Worm (Caenorhabditis elegans) whole organism, mixed stage, embryonic: ENCODE measurements around the gene unc-84.

ENCODE experiments used
- M03D4.4 ChIP-seq: sonication (generic microtip); optimal IDR thresholded peaks from 2 replicates; lab custom pipeline; 2017; ENCODE audit warnings: mild to moderate bottlenecking, missing genetic modification characterization, missing compliant biosample characterization
- blmp-1 ChIP-seq: fragments of 150-350 bp; optimal IDR thresholded peaks from 2 replicates; lab custom pipeline; 2014; ENCODE audit warnings: missing biosample characterization, missing genetic modification characterization
- ceh-39 ChIP-seq: fragments of 150-350 bp; optimal IDR thresholded peaks from 2 replicates; lab custom pipeline; 2014; ENCODE audit warnings: missing biosample characterization, missing genetic modification characterization
- ceh-43 ChIP-seq: fragments of 200-800 bp; sonication (Bioruptor generic); optimal IDR thresholded peaks from 2 replicates; lab custom pipeline; 2018; ENCODE audit warnings: mild to moderate bottlenecking, missing genetic modification characterization, moderate library complexity, missing compliant biosample characterization
- ceh-83 ChIP-seq: fragments of 200-800 bp; sonication (Bioruptor generic); optimal IDR thresholded peaks from 2 replicates; lab custom pipeline; 2018; ENCODE audit warnings: mild to moderate bottlenecking, missing genetic modification characterization, missing compliant biosample characterization
- ces-1 ChIP-seq: fragments of 150-350 bp; optimal IDR thresholded peaks from 2 replicates; lab custom pipeline; 2014; ENCODE audit warnings: missing biosample characterization, missing genetic modification reagents, missing genetic modification characterization
- drap-1 ChIP-seq: fragments of 200-800 bp; sonication (Bioruptor generic); optimal IDR thresholded peaks from 3 replicates; lab custom pipeline; 2018; ENCODE audit warnings: mild to moderate bottlenecking, missing genetic modification characterization, missing compliant biosample characterization
- elt-1 ChIP-seq: sonication (generic microtip); optimal IDR thresholded peaks from 2 replicates; lab custom pipeline; 2017; ENCODE audit warnings: missing genetic modification characterization, mild to moderate bottlenecking, missing compliant biosample characterization, antibody characterized with exemption, moderate library complexity, borderline replicate concordance; ENCODE audit not compliant: insufficient read depth
- elt-3 ChIP-seq: fragments of 150-350 bp; optimal IDR thresholded peaks from 2 replicates; lab custom pipeline; 2014; ENCODE audit warnings: missing biosample characterization, missing genetic modification characterization
- flh-1 ChIP-seq: fragments of 200-800 bp; sonication (Bioruptor generic); optimal IDR thresholded peaks from 2 replicates; lab custom pipeline; 2018; ENCODE audit warnings: mild to moderate bottlenecking, missing genetic modification characterization, moderate library complexity, missing compliant biosample characterization
- ham-2 ChIP-seq: fragments of 200-800 bp; sonication (Bioruptor generic); optimal IDR thresholded peaks from 2 replicates; lab custom pipeline; 2018; ENCODE audit warnings: mild to moderate bottlenecking, missing genetic modification characterization, missing compliant biosample characterization
- hlh-1 ChIP-seq: fragments of 150-350 bp; optimal IDR thresholded peaks from 2 replicates; lab custom pipeline; 2014; ENCODE audit warnings: missing biosample characterization, missing genetic modification reagents, missing genetic modification characterization
- lin-32 ChIP-seq: fragments of 200-800 bp; sonication (Bioruptor generic); optimal IDR thresholded peaks from 2 replicates; lab custom pipeline; 2018; ENCODE audit warnings: mild to moderate bottlenecking, missing genetic modification characterization, missing compliant biosample characterization
- lsy-2 ChIP-seq: fragments of 150-350 bp; optimal IDR thresholded peaks from 2 replicates; lab custom pipeline; 2014; ENCODE audit warnings: missing biosample characterization, missing genetic modification characterization
- mab-5 ChIP-seq: fragments of 150-350 bp; optimal IDR thresholded peaks from 2 replicates; lab custom pipeline; 2014; ENCODE audit warnings: missing biosample characterization, missing genetic modification characterization
- mep-1 ChIP-seq: fragments of 150-350 bp; optimal IDR thresholded peaks from 2 replicates; lab custom pipeline; 2017; ENCODE audit warnings: missing biosample characterization, missing genetic modification reagents, missing genetic modification characterization, inconsistent platforms
- mls-2 ChIP-seq: sonication (generic microtip); optimal IDR thresholded peaks from 2 replicates; lab custom pipeline; 2016; ENCODE audit warnings: mild to moderate bottlenecking, missing genetic modification characterization, moderate library complexity, missing compliant biosample characterization
- nhr-12 ChIP-seq: fragments of 150-350 bp; optimal IDR thresholded peaks from 2 replicates; lab custom pipeline; 2014; ENCODE audit warnings: missing biosample characterization, missing genetic modification characterization
- nhr-2 ChIP-seq: fragments of 150-350 bp; optimal IDR thresholded peaks from 2 replicates; lab custom pipeline; 2014; ENCODE audit warnings: missing biosample characterization, missing genetic modification characterization
- nhr-237 ChIP-seq: fragments of 150-350 bp; optimal IDR thresholded peaks from 2 replicates; lab custom pipeline; 2014; ENCODE audit warnings: missing biosample characterization, missing genetic modification characterization
- nhr-28 ChIP-seq: fragments of 150-350 bp; optimal IDR thresholded peaks from 2 replicates; lab custom pipeline; 2014; ENCODE audit warnings: missing biosample characterization, missing genetic modification characterization
- nhr-76 ChIP-seq: sonication (generic microtip); optimal IDR thresholded peaks from 2 replicates; lab custom pipeline; 2017; ENCODE audit warnings: missing biosample characterization, missing genetic modification characterization
- pha-4 ChIP-seq: fragments of 150-350 bp; optimal IDR thresholded peaks from 2 replicates; lab custom pipeline; 2018; ENCODE audit warnings: missing biosample characterization, missing genetic modification reagents, missing genetic modification characterization
- sem-2 ChIP-seq: fragments of 200-800 bp; sonication (Bioruptor generic); optimal IDR thresholded peaks from 2 replicates; lab custom pipeline; 2018; ENCODE audit warnings: mild to moderate bottlenecking, missing genetic modification characterization, missing compliant biosample characterization
- snpc-4 ChIP-seq: fragments of 150-350 bp; optimal IDR thresholded peaks from 2 replicates; lab custom pipeline; 2014; ENCODE audit warnings: missing biosample characterization, missing genetic modification characterization
- sptf-1 ChIP-seq: sonication (generic microtip); optimal IDR thresholded peaks from 2 replicates; lab custom pipeline; 2017; ENCODE audit warnings: mild to moderate bottlenecking, missing genetic modification characterization, moderate library complexity, missing compliant biosample characterization
- tbx-8 ChIP-seq: fragments of 200-800 bp; sonication (Bioruptor generic); optimal IDR thresholded peaks from 2 replicates; lab custom pipeline; 2018; ENCODE audit warnings: mild to moderate bottlenecking, missing genetic modification characterization, moderate library complexity, missing compliant biosample characterization
- unc-120 ChIP-seq: sonication (generic microtip); optimal IDR thresholded peaks from 2 replicates; lab custom pipeline; 2017; ENCODE audit warnings: missing genetic modification characterization, missing compliant biosample characterization; ENCODE audit not compliant: poor library complexity, severe bottlenecking
- unc-39 ChIP-seq: fragments of 150-350 bp; optimal IDR thresholded peaks from 2 replicates; lab custom pipeline; 2014; ENCODE audit warnings: missing biosample characterization, missing genetic modification characterization
- unc-62 ChIP-seq: fragments of 150-350 bp; optimal IDR thresholded peaks from 2 replicates; lab custom pipeline; 2014; ENCODE audit warnings: missing biosample characterization, missing genetic modification reagents, missing genetic modification characterization
- ztf-11 ChIP-seq: fragments of 150-350 bp; optimal IDR thresholded peaks from 2 replicates; lab custom pipeline; 2014; ENCODE audit warnings: missing biosample characterization, missing genetic modification characterization

Gene unc-84

ce11 chrX:13561954-13562353 is 22.6 kb upstream of the unc-84 start:
- TF ChIP-seq unc-120 (tag; lab: Kevin White, UChicago) (peak; percentile 5), ces-1 (no peak), hlh-1 (tag; lab: Kevin White, UChicago) (peak; percentile 35)

- no peak for TF ChIP-seq elt-3
- no peak for TF ChIP-seq elt-1 (tag; lab: Kevin White, UChicago)
- TF ChIP-seq drap-1 (GFP tag; lab: Kevin White, UChicago): no peak
- no peak for TF ChIP-seq tbx-8 (GFP tag; lab: Kevin White, UChicago)
- TF ChIP-seq M03D4.4 (tag; lab: Kevin White, UChicago): no peak
- no peak for TF ChIP-seq lsy-2
- no peak for TF ChIP-seq ces-1
- no peak for TF ChIP-seq nhr-76 (tag; lab: Kevin White, UChicago)
- no peak for TF ChIP-seq mab-5 (tag; lab: Kevin White, UChicago)
- TF ChIP-seq blmp-1: no peak
- no peak for TF ChIP-seq ham-2 (GFP tag; lab: Kevin White, UChicago)
- TF ChIP-seq ceh-83: no peak
- TF ChIP-seq snpc-4: no peak
- no peak for TF ChIP-seq sptf-1 (tag; lab: Kevin White, UChicago)
- no peak for TF ChIP-seq nhr-12
These were observed 18.1 kb upstream of the unc-84 start, which contains the start of gene R01E6.2 for ce11 chrX:13566436-13566835. Gene R01E6.2, minus strand, starts transcription at chrX:13566536.

ce11 chrX:13569854-13570253 is 14.7 kb upstream of the unc-84 start, which contains the start of gene R01E6.7:
Gene R01E6.7, minus strand, starts transcription at chrX:13569954.
- TF ChIP-seq flh-1 (GFP tag; lab: Kevin White, UChicago): no peak
- no peak for TF ChIP-seq elt-1 (tag; lab: Kevin White, UChicago)

ce11 chrX:13574029-13574428 is 10.5 kb upstream of the unc-84 start:
- TF ChIP-seq mls-2 (tag; lab: Kevin White, UChicago) (no peak), elt-3 (no peak), lsy-2 (no peak), ham-2 (GFP tag; lab: Kevin White, UChicago) (no peak), sem-2 (GFP tag; lab: Kevin White, UChicago) (no peak), mab-5 (tag; lab: Kevin White, UChicago) (no peak), lin-32 (GFP tag; lab: Kevin White, UChicago) (no peak), snpc-4 (no peak), ceh-43 (no peak), pha-4 (no peak), tbx-8 (GFP tag; lab: Kevin White, UChicago) (no peak), ceh-39 (no peak), mep-1 (tag; lab: Kevin White, UChicago) (no peak), nhr-237 (tag; lab: Kevin White, UChicago) (no peak), M03D4.4 (tag; lab: Kevin White, UChicago) (no peak), nhr-2 (no peak), hlh-1 (tag; lab: Kevin White, UChicago) (no peak)

- TF ChIP-seq blmp-1: no peak
- no peak for TF ChIP-seq ceh-43
- no peak for TF ChIP-seq mls-2 (tag; lab: Kevin White, UChicago)
- no peak for TF ChIP-seq nhr-12
- TF ChIP-seq sptf-1 (tag; lab: Kevin White, UChicago): no peak
- TF ChIP-seq lin-32 (GFP tag; lab: Kevin White, UChicago): no peak
- no peak for TF ChIP-seq unc-62 (GFP tag; lab: Kevin White, UChicago)
- no peak for TF ChIP-seq unc-39 (tag; lab: Kevin White, UChicago)
- TF ChIP-seq nhr-237 (tag; lab: Kevin White, UChicago): no peak
- no peak for TF ChIP-seq lsy-2
- TF ChIP-seq ham-2 (GFP tag; lab: Kevin White, UChicago): no peak
- no peak for TF ChIP-seq elt-1 (tag; lab: Kevin White, UChicago)
- TF ChIP-seq elt-3: no peak
- no peak for TF ChIP-seq ceh-39
- no peak for TF ChIP-seq ceh-83
- no peak for TF ChIP-seq nhr-76 (tag; lab: Kevin White, UChicago)
- no peak for TF ChIP-seq ces-1
- TF ChIP-seq sem-2 (GFP tag; lab: Kevin White, UChicago): no peak
These were observed 6.1 kb upstream of the unc-84 start, which contains the start of gene F54B11.11 for ce11 chrX:13578483-13578882. Gene F54B11.11, plus strand, starts transcription at chrX:13578783.

ce11 chrX:13581820-13582219 is 2.8 kb upstream of the unc-84 start, which contains the start of gene F54B11.10:
Gene F54B11.10, plus strand, starts transcription at chrX:13582120.
- no peak for TF ChIP-seq ces-1
- no peak for TF ChIP-seq ztf-11 (tag; lab: Kevin White, UChicago)
- TF ChIP-seq nhr-28 (tag; lab: Kevin White, UChicago): no peak
- no peak for TF ChIP-seq unc-62 (GFP tag; lab: Kevin White, UChicago)
- no peak for TF ChIP-seq elt-3
- no peak for TF ChIP-seq ceh-39
